Worm (Caenorhabditis elegans): ENCODE data around the gene C05E4.7.

DNA sequence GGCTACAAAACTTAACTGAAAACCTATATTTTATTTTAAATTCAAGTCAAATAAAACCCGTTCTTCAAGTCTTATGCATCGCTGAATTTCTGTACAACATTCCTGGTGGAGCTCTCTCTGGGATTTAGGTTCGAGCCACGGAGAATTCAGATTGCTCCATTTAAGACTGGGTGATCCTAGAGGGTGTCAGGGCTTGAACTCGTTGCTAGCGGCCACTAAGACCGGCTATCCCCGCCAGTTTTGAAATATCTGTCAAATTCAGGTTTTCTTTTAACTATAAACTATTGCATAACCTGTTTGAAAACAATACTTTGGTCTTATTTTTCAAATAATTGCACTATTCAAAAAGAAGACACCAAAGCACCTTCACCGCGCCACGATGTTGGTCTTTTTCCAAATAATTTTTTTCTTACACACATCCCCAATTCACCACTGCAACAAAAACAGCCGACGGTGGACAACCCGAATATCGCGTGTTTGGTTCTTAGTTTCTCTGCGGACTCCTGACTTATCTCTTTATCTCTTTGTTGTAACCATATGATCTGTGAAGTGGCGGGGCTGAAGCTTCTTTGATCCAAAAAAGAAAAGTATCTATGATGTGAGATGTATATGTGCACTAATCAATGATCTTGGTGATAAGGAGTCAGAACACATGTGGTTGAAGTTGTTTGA, 13.0 kb upstream of the C05E4.7 start:
- TF ChIP-seq ZK546.5 (tag; optimal IDR thresholded peaks at IDR 0.05), result no peak
- no peak for TF ChIP-seq egl-27 (tag; optimal IDR thresholded peaks at IDR 0.05)
- peak; percentile 65 for TF ChIP-seq crh-2 (tag; optimal IDR thresholded peaks at IDR 0.05)
- no peak for TF ChIP-seq unc-62 (GFP tag; optimal IDR thresholded peaks at IDR 0.05)
- TF ChIP-seq nhr-11 (tag; optimal IDR thresholded peaks at IDR 0.05), result no peak
- no peak for TF ChIP-seq unc-39 (tag; optimal IDR thresholded peaks at IDR 0.05)
- TF ChIP-seq nhr-12 (tag; optimal IDR thresholded peaks at IDR 0.05), result no peak

Measured in whole organism, L2 larva.